Worm (Caenorhabditis elegans) whole organism, L1 larva: ENCODE measurements around the gene F35D11.1.

Experiments
- alr-1 ChIP-seq: fragments of 200-800 bp; sonication (Bioruptor generic); optimal IDR thresholded peaks from 2 replicates; lab custom pipeline; 2018; ENCODE audit warnings: borderline replicate concordance, mild to moderate bottlenecking, missing genetic modification characterization, missing compliant biosample characterization
- aly-2 ChIP-seq: fragments of 150-350 bp; optimal IDR thresholded peaks from 2 replicates; lab custom pipeline; 2014; ENCODE audit warnings: missing biosample characterization, missing genetic modification characterization
- efl-3 ChIP-seq: fragments of 200-800 bp; sonication (Bioruptor generic); optimal IDR thresholded peaks from 2 replicates; lab custom pipeline; 2018; ENCODE audit warnings: mild to moderate bottlenecking, missing genetic modification characterization, missing compliant biosample characterization
- egl-13 ChIP-seq: sonication (generic microtip); optimal IDR thresholded peaks from 2 replicates; lab custom pipeline; 2016; ENCODE audit warnings: missing genotype, missing genetic modification reagents, missing genetic modification characterization, missing compliant biosample characterization
- jun-1 ChIP-seq: fragments of 150-350 bp; optimal IDR thresholded peaks from 2 replicates; lab custom pipeline; 2014; ENCODE audit warnings: missing biosample characterization, missing genetic modification reagents, missing genetic modification characterization
- mep-1 ChIP-seq: fragments of 150-350 bp; optimal IDR thresholded peaks from 2 replicates; lab custom pipeline; 2014; ENCODE audit warnings: missing biosample characterization, missing genetic modification characterization
- nhr-28 ChIP-seq: fragments of 150-350 bp; optimal IDR thresholded peaks from 2 replicates; lab custom pipeline; 2014; ENCODE audit warnings: missing biosample characterization, missing genetic modification characterization

- TF ChIP-seq efl-3 (GFP tag; lab: Kevin White, UChicago), result no peak
- TF ChIP-seq jun-1 (tag; lab: Kevin White, UChicago), result no peak
- TF ChIP-seq egl-13 (tag; lab: Kevin White, UChicago), result no peak
- no peak for TF ChIP-seq mep-1
- TF ChIP-seq nhr-28 (tag; lab: Kevin White, UChicago), result no peak
- TF ChIP-seq alr-1 (tag; lab: Kevin White, UChicago), result no peak
- no peak for TF ChIP-seq aly-2
Measured at ce11 chrII:4604680-4605079, 22.0 kb upstream of the F35D11.1 start.
